Worm (Caenorhabditis elegans): ENCODE data around the gene hpo-25.

DNA sequence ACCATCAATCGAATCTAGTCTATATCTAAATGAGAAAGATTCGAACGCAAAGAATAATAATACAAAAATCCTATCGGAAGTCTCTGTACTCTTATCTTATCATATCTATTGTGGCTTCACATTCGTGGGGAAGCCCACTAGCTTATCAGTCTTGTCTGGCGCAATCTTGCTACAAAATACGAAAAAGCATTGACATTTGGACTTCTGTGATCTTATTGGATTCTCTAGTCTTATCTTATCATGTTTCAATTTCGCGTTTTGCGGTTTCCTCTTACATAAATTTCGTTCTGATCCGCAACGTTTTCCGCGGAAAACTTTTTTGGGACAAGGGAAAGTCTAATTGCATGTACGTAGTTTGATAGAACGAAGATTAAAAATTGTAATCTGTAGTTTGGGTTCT, 30.8 kb downstream of the hpo-25 start:
- no peak for TF ChIP-seq ama-1 (optimal IDR thresholded peaks at IDR 0.05)
- no peak for TF ChIP-seq unc-39 (tag; optimal IDR thresholded peaks at IDR 0.05)
